Worm (Caenorhabditis elegans): Measurements from ENCODE around the gene mix-1.
A peak's percentile ranks its signal among the peaks of the same experiment; 100 is the strongest.

mix-1 gene

ce11 chrII:10824046-10824445, at the start of gene mix-1, which contains the start of gene R06F6.12:
TSS of gene mix-1 (plus strand) at chrII:10824246.
TSS of gene R06F6.12 (minus strand) at chrII:10824081.
- TF ChIP-seq sptf-1 (tag; optimal IDR thresholded peaks at IDR 0.05) (peak; percentile 34), hlh-1 (tag; optimal IDR thresholded peaks at IDR 0.05) (peak; percentile 29), pha-4 (tag; optimal IDR thresholded peaks at IDR 0.05) (peak; percentile 16), M03D4.4 (tag; optimal IDR thresholded peaks at IDR 0.05) (peak; percentile 24), lin-13 (tag; optimal IDR thresholded peaks at IDR 0.05) (peak; percentile 45), unc-62 (GFP tag; optimal IDR thresholded peaks at IDR 0.05) (peak; percentile 5), sem-2 (GFP tag; optimal IDR thresholded peaks at IDR 0.05) (no peak), drap-1 (GFP tag; optimal IDR thresholded peaks at IDR 0.05) (peak; percentile 36), lsy-2 (tag; optimal IDR thresholded peaks at IDR 0.05) (peak; percentile 65), nhr-237 (tag; optimal IDR thresholded peaks at IDR 0.05) (peak; percentile 12), ces-1 (GFP tag; optimal IDR thresholded peaks at IDR 0.05) (peak; percentile 37), unc-39 (tag; optimal IDR thresholded peaks at IDR 0.05) (no peak), nhr-76 (tag; optimal IDR thresholded peaks at IDR 0.05) (no peak), mep-1 (tag; optimal IDR thresholded peaks at IDR 0.05) (peak; percentile 65), ceh-39 (tag; optimal IDR thresholded peaks at IDR 0.05) (peak; percentile 14)

- TF ChIP-seq hlh-1 (tag; optimal IDR thresholded peaks at IDR 0.05) (no peak), nhr-12 (tag; optimal IDR thresholded peaks at IDR 0.05) (no peak), ceh-39 (tag; optimal IDR thresholded peaks at IDR 0.05) (no peak), nhr-237 (tag; optimal IDR thresholded peaks at IDR 0.05) (no peak), flh-1 (GFP tag; optimal IDR thresholded peaks at IDR 0.05) (no peak), unc-39 (tag; optimal IDR thresholded peaks at IDR 0.05) (no peak), sem-2 (GFP tag; optimal IDR thresholded peaks at IDR 0.05) (no peak), zip-8 (tag; optimal IDR thresholded peaks at IDR 0.05) (no peak), unc-62 (GFP tag; optimal IDR thresholded peaks at IDR 0.05) (no peak)
Measured at ce11 chrII:10778026-10778425, 46.0 kb upstream of the mix-1 start, which contains the start of gene mpz-1. TSS of gene mpz-1 (minus strand) at chrII:10778126.

- TF ChIP-seq elt-3 (tag; optimal IDR thresholded peaks at IDR 0.05): no peak
- TF ChIP-seq ham-2 (GFP tag; optimal IDR thresholded peaks at IDR 0.05): peak; percentile 50
- TF ChIP-seq unc-62 (GFP tag; optimal IDR thresholded peaks at IDR 0.05): no peak
- no peak for TF ChIP-seq zip-8 (tag; optimal IDR thresholded peaks at IDR 0.05)
- TF ChIP-seq ceh-39 (tag; optimal IDR thresholded peaks at IDR 0.05): no peak
Measured at ce11 chrII:10783201-10783962, 40.7 kb upstream of the mix-1 start, which contains the start of gene ect-2. TSS of gene ect-2 (minus strand) at chrII:10783962.

ce11 chrII:10784248-10784647, 39.8 kb upstream of the mix-1 start:
- TF ChIP-seq cnd-1 (tag; optimal IDR thresholded peaks at IDR 0.05) (peak; percentile 70), zip-8 (tag; optimal IDR thresholded peaks at IDR 0.05) (peak; percentile 39), nhr-2 (tag; optimal IDR thresholded peaks at IDR 0.05) (peak; percentile 70), nhr-76 (tag; optimal IDR thresholded peaks at IDR 0.05) (no peak), bed-3 (GFP tag; optimal IDR thresholded peaks at IDR 0.05) (no peak)

- TF ChIP-seq ham-2 (GFP tag; optimal IDR thresholded peaks at IDR 0.05): no peak
- peak; percentile 69 for TF ChIP-seq cnd-1 (tag; optimal IDR thresholded peaks at IDR 0.05)
- no peak for TF ChIP-seq ceh-83 (GFP tag; optimal IDR thresholded peaks at IDR 0.05)
- peak; percentile 6 for TF ChIP-seq nhr-237 (tag; optimal IDR thresholded peaks at IDR 0.05)
- TF ChIP-seq ces-1 (GFP tag; optimal IDR thresholded peaks at IDR 0.05): peak; percentile 51
- peak; percentile 70 for TF ChIP-seq lin-32 (GFP tag; optimal IDR thresholded peaks at IDR 0.05)
- TF ChIP-seq nhr-12 (tag; optimal IDR thresholded peaks at IDR 0.05): no peak
- TF ChIP-seq nhr-2 (tag; optimal IDR thresholded peaks at IDR 0.05): peak; percentile 59
- no peak for TF ChIP-seq lin-13 (tag; optimal IDR thresholded peaks at IDR 0.05)
- TF ChIP-seq lsy-2 (tag; optimal IDR thresholded peaks at IDR 0.05): peak; percentile 22
- peak; percentile 33 for TF ChIP-seq hlh-1 (tag; optimal IDR thresholded peaks at IDR 0.05)
Measured at ce11 chrII:10784780-10785463, 39.1 kb upstream of the mix-1 start, which contains the start of gene cdl-1. TSS of gene cdl-1 (plus strand) at chrII:10785452.

ce11 chrII:10787240-10787639, 36.8 kb upstream of the mix-1 start, which contains the start of gene tag-209:
TSS of gene tag-209 (plus strand) at chrII:10787312.
- TF ChIP-seq elt-1 (tag; optimal IDR thresholded peaks at IDR 0.05; ENCODE audit: borderline replicate concordance, insufficient read depth): no peak
- TF ChIP-seq flh-1 (GFP tag; optimal IDR thresholded peaks at IDR 0.05): no peak
- no peak for TF ChIP-seq lin-32 (GFP tag; optimal IDR thresholded peaks at IDR 0.05)
- no peak for TF ChIP-seq lin-13 (tag; optimal IDR thresholded peaks at IDR 0.05)
- no peak for TF ChIP-seq unc-120 (tag; optimal IDR thresholded peaks at IDR 0.05; ENCODE audit: poor library complexity, severe bottlenecking)
- no peak for TF ChIP-seq mab-5 (tag; optimal IDR thresholded peaks at IDR 0.05)
- no peak for TF ChIP-seq M03D4.4 (tag; optimal IDR thresholded peaks at IDR 0.05)
- TF ChIP-seq bed-3 (GFP tag; optimal IDR thresholded peaks at IDR 0.05): no peak
- TF ChIP-seq sem-2 (GFP tag; optimal IDR thresholded peaks at IDR 0.05): no peak
